Worm (Caenorhabditis elegans) whole organism, L2 larva: Measurements from ENCODE around the gene T22E5.6.

ENCODE experiments used
- C34F6.9 ChIP-seq: fragments of 150-350 bp; optimal IDR thresholded peaks from 2 replicates; lab custom pipeline; 2014; ENCODE audit warnings: missing biosample characterization, missing genetic modification characterization
- F13H6.1 ChIP-seq: sonication (generic microtip); optimal IDR thresholded peaks from 2 replicates; lab custom pipeline; 2016; ENCODE audit warnings: missing genetic modification characterization, missing compliant biosample characterization
- Y55F3AM.14 ChIP-seq: fragments of 200-800 bp; sonication (Bioruptor generic); optimal IDR thresholded peaks from 2 replicates; lab custom pipeline; 2018; ENCODE audit warnings: mild to moderate bottlenecking, missing genetic modification characterization, missing compliant biosample characterization
- ZK546.5 ChIP-seq: sonication (generic microtip); optimal IDR thresholded peaks from 2 replicates; lab custom pipeline; 2017; ENCODE audit warnings: missing biosample characterization, missing genetic modification characterization
- alr-1 ChIP-seq: fragments of 150-350 bp; optimal IDR thresholded peaks from 2 replicates; lab custom pipeline; 2014; ENCODE audit warnings: missing biosample characterization, missing genetic modification characterization
- aly-2 ChIP-seq: fragments of 150-350 bp; optimal IDR thresholded peaks from 2 replicates; lab custom pipeline; 2014; ENCODE audit warnings: missing biosample characterization, missing genetic modification characterization
- ama-1 ChIP-seq: fragments of 150-350 bp; optimal IDR thresholded peaks from 2 replicates; lab custom pipeline; 2018; ENCODE audit warnings: inconsistent platforms
- blmp-1 ChIP-seq: sonication (generic microtip); optimal IDR thresholded peaks from 2 replicates; lab custom pipeline; 2017; ENCODE audit warnings: missing genetic modification characterization, mild to moderate bottlenecking, missing compliant biosample characterization, antibody characterized with exemption, moderate library complexity; ENCODE audit not compliant: insufficient read depth
- ceh-16 ChIP-seq: fragments of 150-350 bp; optimal IDR thresholded peaks from 2 replicates; lab custom pipeline; 2014; ENCODE audit warnings: missing biosample characterization, missing genetic modification characterization
- crh-2 ChIP-seq: sonication (generic microtip); optimal IDR thresholded peaks from 2 replicates; lab custom pipeline; 2017; ENCODE audit warnings: missing biosample characterization, missing genetic modification characterization
- dmd-4 ChIP-seq: sonication (generic microtip); optimal IDR thresholded peaks from 2 replicates; lab custom pipeline; 2017; ENCODE audit warnings: missing biosample characterization, missing genetic modification characterization
- egl-27 ChIP-seq: sonication (generic microtip); optimal IDR thresholded peaks from 3 replicates; lab custom pipeline; 2017; ENCODE audit warnings: missing biosample characterization, missing genetic modification reagents, missing genetic modification characterization
- elt-1 ChIP-seq: fragments of 150-350 bp; optimal IDR thresholded peaks from 2 replicates; lab custom pipeline; 2014; ENCODE audit warnings: missing biosample characterization, missing genetic modification characterization
- elt-3 ChIP-seq: sonication (generic microtip); optimal IDR thresholded peaks from 2 replicates; lab custom pipeline; 2017; ENCODE audit warnings: missing biosample characterization, missing genetic modification characterization
- fos-1 ChIP-seq: fragments of 150-350 bp; optimal IDR thresholded peaks from 2 replicates; lab custom pipeline; 2014; ENCODE audit warnings: missing biosample characterization, missing genetic modification characterization
- lin-11 ChIP-seq: fragments of 150-350 bp; sonication (generic microtip); optimal IDR thresholded peaks from 2 replicates; lab custom pipeline; 2014; ENCODE audit warnings: missing biosample characterization, missing genetic modification characterization, inconsistent platforms, mixed read lengths
- lin-39 ChIP-seq: fragments of 150-350 bp; optimal IDR thresholded peaks from 2 replicates; lab custom pipeline; 2014; ENCODE audit warnings: missing biosample characterization, missing genetic modification reagents, missing genetic modification characterization
- lsy-2 ChIP-seq, 2 experiments: fragments of 150-350 bp in 1 of 2; sonication (generic microtip) in 1 of 2; optimal IDR thresholded peaks; 2 replicates each; lab custom pipeline; 2014 to 2017; ENCODE audit warnings: missing biosample characterization in 2 of 2, missing genetic modification characterization in 2 of 2
- mab-5 ChIP-seq: fragments of 150-350 bp; optimal IDR thresholded peaks from 2 replicates; lab custom pipeline; 2014; ENCODE audit warnings: missing biosample characterization, missing genetic modification characterization
- mdl-1 ChIP-seq, 2 experiments: fragments of 150-350 bp in 1 of 2; sonication (generic microtip) in 1 of 2; optimal IDR thresholded peaks; 2 replicates each; lab custom pipeline; 2017; ENCODE audit warnings: missing biosample characterization in 2 of 2, missing genetic modification characterization in 2 of 2
- nhr-10 ChIP-seq: sonication (generic microtip); optimal IDR thresholded peaks from 2 replicates; lab custom pipeline; 2017; ENCODE audit warnings: missing biosample characterization, missing genetic modification characterization
- nhr-12 ChIP-seq: fragments of 150-350 bp; optimal IDR thresholded peaks from 2 replicates; lab custom pipeline; 2014; ENCODE audit warnings: missing biosample characterization, missing genetic modification characterization
- nhr-129 ChIP-seq: fragments of 150-350 bp; optimal IDR thresholded peaks from 2 replicates; lab custom pipeline; 2014; ENCODE audit warnings: missing biosample characterization, missing genetic modification characterization
- nhr-21 ChIP-seq: fragments of 150-350 bp; optimal IDR thresholded peaks from 2 replicates; lab custom pipeline; 2014; ENCODE audit warnings: missing biosample characterization, missing genetic modification characterization
- nhr-23 ChIP-seq: fragments of 150-350 bp; optimal IDR thresholded peaks from 2 replicates; lab custom pipeline; 2014; ENCODE audit warnings: missing biosample characterization, missing genetic modification reagents, missing genetic modification characterization
- nhr-237 ChIP-seq: fragments of 150-350 bp; optimal IDR thresholded peaks from 2 replicates; lab custom pipeline; 2014; ENCODE audit warnings: missing biosample characterization, missing genetic modification characterization
- nhr-25 ChIP-seq: fragments of 150-350 bp; sonication (generic microtip); optimal IDR thresholded peaks from 3 replicates; lab custom pipeline; 2014; ENCODE audit warnings: missing biosample characterization, missing genetic modification characterization
- nhr-6 ChIP-seq: fragments of 150-350 bp; optimal IDR thresholded peaks from 2 replicates; lab custom pipeline; 2014; ENCODE audit warnings: missing biosample characterization, missing genetic modification characterization
- nhr-77 ChIP-seq: fragments of 150-350 bp; optimal IDR thresholded peaks from 2 replicates; lab custom pipeline; 2014; ENCODE audit warnings: missing biosample characterization, missing genetic modification characterization
- peb-1 ChIP-seq: fragments of 150-350 bp; optimal IDR thresholded peaks from 2 replicates; lab custom pipeline; 2014; ENCODE audit warnings: missing biosample characterization, missing genetic modification characterization
- sem-4 ChIP-seq: fragments of 150-350 bp; optimal IDR thresholded peaks from 2 replicates; lab custom pipeline; 2014; ENCODE audit warnings: missing biosample characterization, missing genetic modification reagents, missing genetic modification characterization
- sma-3 ChIP-seq: sonication (generic microtip); optimal IDR thresholded peaks from 2 replicates; lab custom pipeline; 2016; ENCODE audit warnings: missing genetic modification reagents, missing genetic modification characterization, missing compliant biosample characterization
- sma-9 ChIP-seq, 2 experiments: fragments of 150-350 bp in 1 of 2; sonication (generic microtip) in 1 of 2; optimal IDR thresholded peaks; 2 replicates each; lab custom pipeline; 2014 to 2016; ENCODE audit warnings: missing genetic modification characterization in 2 of 2, mild to moderate bottlenecking in 1 of 2, missing biosample characterization in 1 of 2, missing compliant biosample characterization in 1 of 2, missing genetic modification reagents in 1 of 2, moderate library complexity in 1 of 2
- snpc-4 ChIP-seq: fragments of 150-350 bp; optimal IDR thresholded peaks from 2 replicates; lab custom pipeline; 2014; ENCODE audit warnings: missing biosample characterization, missing genetic modification characterization
- unc-39 ChIP-seq: fragments of 150-350 bp; optimal IDR thresholded peaks from 2 replicates; lab custom pipeline; 2014; ENCODE audit warnings: missing biosample characterization, missing genetic modification characterization
- unc-55 ChIP-seq: fragments of 150-350 bp; sonication (generic microtip); optimal IDR thresholded peaks from 3 replicates; lab custom pipeline; 2014; ENCODE audit warnings: missing biosample characterization, missing genetic modification reagents, missing genetic modification characterization
- zag-1 ChIP-seq: fragments of 150-350 bp; optimal IDR thresholded peaks from 2 replicates; lab custom pipeline; 2014; ENCODE audit warnings: missing biosample characterization, missing genetic modification characterization
- ztf-1 ChIP-seq: fragments of 200-800 bp; sonication (Bioruptor generic); conservative IDR thresholded peaks from 2 replicates; pipeline ENCODE4 v1.3.6; 2022; ENCODE audit warnings: missing genetic modification characterization, missing compliant biosample characterization
- ztf-11 ChIP-seq: sonication (generic microtip); optimal IDR thresholded peaks from 2 replicates; lab custom pipeline; 2017; ENCODE audit warnings: missing biosample characterization, missing genetic modification characterization
- ztf-4 ChIP-seq: fragments of 150-350 bp; optimal IDR thresholded peaks from 2 replicates; lab custom pipeline; 2014; ENCODE audit warnings: missing biosample characterization, missing genetic modification characterization

Gene T22E5.6

DNA sequence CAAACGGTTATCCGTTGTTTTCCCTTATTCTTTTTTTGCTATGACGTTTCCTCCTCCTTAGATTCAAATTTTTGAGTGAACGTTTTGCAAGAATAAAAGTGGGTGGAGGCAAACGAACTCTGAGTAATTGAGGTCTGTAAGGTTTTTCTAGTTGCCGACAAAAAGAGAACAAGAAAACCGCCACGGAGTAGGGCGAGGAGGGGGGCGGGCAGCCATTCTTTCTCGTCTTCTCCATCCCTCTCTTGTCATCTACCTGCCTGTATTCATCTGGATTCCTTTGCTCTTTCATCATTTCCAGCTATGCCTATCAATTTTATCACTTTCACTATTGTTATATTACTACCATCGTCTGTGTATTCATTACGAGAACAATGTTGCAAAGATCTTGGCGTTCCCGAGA, 31.0 kb downstream of the T22E5.6 start, which contains the start of gene igdb-3:
Gene igdb-3, plus strand, starts transcription at position 301 of the 400 bp plus-strand sequence.
- no peak for TF ChIP-seq nhr-77 (tag; lab: Kevin White, UChicago)
- TF ChIP-seq C34F6.9 (tag; lab: Kevin White, UChicago), result no peak
- TF ChIP-seq elt-3 (tag; lab: Kevin White, UChicago), result no peak
- TF ChIP-seq ztf-1 (GFP tag; lab: Robert Waterston, UW), result no peak
- TF ChIP-seq alr-1 (tag; lab: Kevin White, UChicago), result no peak
- no peak for TF ChIP-seq mab-5
- TF ChIP-seq sma-9 (GFP tag; optimal IDR thresholded peaks at IDR 0.05; lab: Kevin White, UChicago), result no peak
- no peak for TF ChIP-seq sma-9 (tag; optimal IDR thresholded peaks at IDR 0.05; lab: Kevin White, UChicago)
- TF ChIP-seq Y55F3AM.14 (GFP tag; lab: Kevin White, UChicago), result no peak
- TF ChIP-seq nhr-21 (tag; lab: Kevin White, UChicago), result no peak
- no peak for TF ChIP-seq nhr-25 (tag; lab: Kevin White, UChicago)
- no peak for TF ChIP-seq lin-39 (tag; lab: Kevin White, UChicago)
- no peak for TF ChIP-seq unc-39 (tag; lab: Kevin White, UChicago)
- TF ChIP-seq ztf-11 (tag; lab: Kevin White, UChicago), result no peak
- TF ChIP-seq nhr-12 (tag; lab: Kevin White, UChicago), result no peak
- TF ChIP-seq, all 48 proteins: peak for 0

- TF ChIP-seq blmp-1, result no peak
- no peak for TF ChIP-seq lsy-2 (tag; optimal IDR thresholded peaks at IDR 0.05; lab: Kevin White, UChicago)
- no peak for TF ChIP-seq F13H6.1
- no peak for TF ChIP-seq sma-3 (GFP tag; lab: Kevin White, UChicago)
- TF ChIP-seq sem-4 (tag; lab: Kevin White, UChicago), result no peak
- no peak for TF ChIP-seq alr-1 (tag; lab: Kevin White, UChicago)
- no peak for TF ChIP-seq ztf-1 (GFP tag; lab: Robert Waterston, UW)
- TF ChIP-seq ztf-4 (tag; lab: Kevin White, UChicago), result no peak
- TF ChIP-seq nhr-77 (tag; lab: Kevin White, UChicago), result no peak
- TF ChIP-seq nhr-23 (tag; lab: Kevin White, UChicago), result no peak
- TF ChIP-seq unc-55 (GFP tag; lab: Kevin White, UChicago), result no peak
- no peak for TF ChIP-seq nhr-25 (tag; lab: Kevin White, UChicago)
- TF ChIP-seq ZK546.5 (tag; lab: Kevin White, UChicago), result no peak
- no peak for TF ChIP-seq lin-39 (tag; lab: Kevin White, UChicago)
- TF ChIP-seq ceh-16 (tag; lab: Kevin White, UChicago), result no peak
- TF ChIP-seq snpc-4 (tag; lab: Kevin White, UChicago), result no peak
- TF ChIP-seq sma-9 (GFP tag; optimal IDR thresholded peaks at IDR 0.05; lab: Kevin White, UChicago), result no peak
- no peak for TF ChIP-seq sma-9 (tag; optimal IDR thresholded peaks at IDR 0.05; lab: Kevin White, UChicago)
- TF ChIP-seq ama-1 (lab: Kevin White, UChicago), result no peak
These were observed 31.7 kb downstream of the T22E5.6 start for ce11 chrX:6384537-6384936.

DNA sequence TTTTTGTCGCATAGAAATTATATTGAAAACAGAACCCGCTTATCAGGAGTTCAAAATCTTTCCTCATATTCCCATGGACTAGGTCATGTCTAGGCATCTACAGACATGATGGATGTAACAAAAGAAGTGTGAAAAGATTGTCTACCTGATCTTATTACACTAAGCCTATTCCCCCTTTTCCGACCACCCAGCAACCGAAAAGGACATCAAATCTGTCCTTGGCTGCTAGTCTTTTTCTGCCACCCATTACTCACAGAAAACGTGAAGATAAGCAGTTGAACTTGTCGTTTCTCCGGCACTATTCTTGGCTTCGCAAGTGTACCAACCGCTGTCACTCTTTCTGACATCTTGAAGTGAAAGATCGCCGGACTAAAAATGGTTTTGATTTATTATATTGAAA, 33.3 kb downstream of the T22E5.6 start:
- TF ChIP-seq unc-39 (tag; lab: Kevin White, UChicago), result no peak
- no peak for TF ChIP-seq nhr-10 (tag; lab: Kevin White, UChicago)
- TF ChIP-seq blmp-1, result peak; percentile 1
- TF ChIP-seq sma-9 (GFP tag; optimal IDR thresholded peaks at IDR 0.05; lab: Kevin White, UChicago), result peak; percentile 25
- TF ChIP-seq sma-9 (tag; optimal IDR thresholded peaks at IDR 0.05; lab: Kevin White, UChicago), result no peak
- peak; percentile 51 for TF ChIP-seq nhr-25 (tag; lab: Kevin White, UChicago)
- peak; percentile 55 for TF ChIP-seq elt-1 (tag; lab: Kevin White, UChicago)
- TF ChIP-seq ceh-16 (tag; lab: Kevin White, UChicago), result peak; percentile 80
- no peak for TF ChIP-seq F13H6.1
- no peak for TF ChIP-seq crh-2 (tag; lab: Kevin White, UChicago)
- no peak for TF ChIP-seq unc-55 (GFP tag; lab: Kevin White, UChicago)

DNA sequence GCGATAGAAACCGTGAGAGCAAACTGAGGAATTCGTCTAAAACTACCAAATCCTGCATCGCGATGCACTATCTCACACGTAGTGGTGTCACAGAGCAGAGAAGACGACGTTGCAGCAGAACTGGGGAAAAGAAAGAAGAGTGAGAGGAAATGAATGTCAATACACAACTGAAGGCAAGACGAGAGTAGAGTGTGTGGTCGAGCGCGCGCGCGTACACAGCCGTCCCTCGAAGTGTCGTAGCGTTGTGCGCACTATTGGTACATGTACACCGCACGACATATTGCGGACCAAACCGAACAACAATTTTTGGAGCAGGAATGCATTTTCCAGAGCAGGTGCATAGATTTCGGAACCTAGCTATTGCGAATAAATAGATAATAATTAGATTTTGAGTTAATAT, 37.8 kb downstream of the T22E5.6 start:
- peak; percentile 54 for TF ChIP-seq crh-2 (tag; lab: Kevin White, UChicago)
- TF ChIP-seq egl-27 (tag; lab: Kevin White, UChicago), result peak; percentile 32
- no peak for TF ChIP-seq mdl-1 (tag; optimal IDR thresholded peaks at IDR 0.05; lab: Kevin White, UChicago)
- peak; percentile 78 for TF ChIP-seq lin-11
- TF ChIP-seq ceh-16 (tag; lab: Kevin White, UChicago), result peak; percentile 60
- peak; percentile 65 for TF ChIP-seq C34F6.9 (tag; lab: Kevin White, UChicago)
- TF ChIP-seq nhr-6 (tag; lab: Kevin White, UChicago), result no peak
- TF ChIP-seq unc-55 (GFP tag; lab: Kevin White, UChicago), result peak; percentile 64
- peak; percentile 54 for TF ChIP-seq sma-9 (GFP tag; optimal IDR thresholded peaks at IDR 0.05; lab: Kevin White, UChicago)
- no peak for TF ChIP-seq sma-9 (tag; optimal IDR thresholded peaks at IDR 0.05; lab: Kevin White, UChicago)
- no peak for TF ChIP-seq ztf-4 (tag; lab: Kevin White, UChicago)
- no peak for TF ChIP-seq nhr-25 (tag; lab: Kevin White, UChicago)
- peak; percentile 88 for TF ChIP-seq nhr-129 (tag; lab: Kevin White, UChicago)
- TF ChIP-seq sem-4 (tag; lab: Kevin White, UChicago), result no peak
- TF ChIP-seq mab-5, result no peak
- peak in 1 of 2 experiments; percentile 55 for TF ChIP-seq lsy-2 (tag; optimal IDR thresholded peaks at IDR 0.05; lab: Kevin White, UChicago)
- TF ChIP-seq F13H6.1, result peak; percentile 67
- TF ChIP-seq nhr-23 (tag; lab: Kevin White, UChicago), result no peak
- TF ChIP-seq sma-3 (GFP tag; lab: Kevin White, UChicago), result peak; percentile 13
- TF ChIP-seq nhr-237, result no peak
- TF ChIP-seq ama-1 (lab: Kevin White, UChicago), result no peak
- no peak for TF ChIP-seq snpc-4 (tag; lab: Kevin White, UChicago)
- TF ChIP-seq blmp-1, result no peak
- no peak for TF ChIP-seq ztf-1 (GFP tag; lab: Robert Waterston, UW)
- no peak for TF ChIP-seq elt-1 (tag; lab: Kevin White, UChicago)
- TF ChIP-seq nhr-10 (tag; lab: Kevin White, UChicago), result no peak
- no peak for TF ChIP-seq nhr-12 (tag; lab: Kevin White, UChicago)
- TF ChIP-seq peb-1 (tag; lab: Kevin White, UChicago), result no peak
- TF ChIP-seq aly-2 (tag; lab: Kevin White, UChicago), result no peak
- TF ChIP-seq dmd-4 (tag; lab: Kevin White, UChicago), result no peak
- TF ChIP-seq zag-1, result peak; percentile 32
- no peak for TF ChIP-seq nhr-77 (tag; lab: Kevin White, UChicago)
- TF ChIP-seq fos-1 (tag; lab: Kevin White, UChicago), result peak; percentile 53
